Fruit fly (Drosophila melanogaster) S2 (cell line): Measurements from ENCODE around the gene CG32271.

Source experiments
- CG8478 ChIP-seq: fragments of >200 bp; optimal IDR thresholded peaks from 2 replicates; lab custom pipeline; 2018
- CTCF ChIP-seq, 2 experiments: fragments of >200 bp; optimal IDR thresholded peaks; 2 replicates each; lab custom pipeline; 2018

DNA sequence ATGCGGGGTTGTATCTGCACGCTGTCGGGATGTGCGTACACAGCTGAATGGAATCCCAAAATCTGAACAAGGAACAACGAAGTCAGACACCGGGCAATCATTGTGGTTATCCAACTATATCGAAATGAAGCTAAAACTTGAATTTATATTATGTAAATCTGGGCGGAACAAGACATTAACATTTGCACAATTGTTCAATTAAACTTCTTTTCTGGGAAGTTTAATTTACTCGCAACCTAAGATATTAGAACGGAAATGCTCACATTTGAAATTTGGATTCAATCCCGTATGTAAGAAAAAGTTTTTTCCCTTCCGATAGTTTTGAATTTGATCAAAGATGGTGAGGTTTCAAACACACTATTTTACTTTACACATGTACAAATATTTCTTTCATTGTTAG, 3.3 kb upstream of the CG32271 start, which contains the start of gene CG33160:
- no peak for TF ChIP-seq CG8478 (lab: Kevin White, UChicago)
- no peak for TF ChIP-seq CTCF (optimal IDR thresholded peaks at IDR 0.05; lab: Kevin White, UChicago)
